Worm (Caenorhabditis elegans): Measurements from ENCODE around the gene EEED8.2.

The EEED8.2 gene

ce11 chrII:5418317-5418716 lies 1.8 kb downstream of the EEED8.2 start:
- TF ChIP-seq hmg-4 (GFP tag; optimal IDR thresholded peaks at IDR 0.05) (no peak), tbx-11 (GFP tag; IDR thresholded peaks at IDR 0.05) (no peak), tbx-37 (GFP tag; conservative IDR thresholded peaks at IDR 0.05) (no peak), flt-1 (GFP tag; IDR thresholded peaks at IDR 0.05) (peak; percentile 3; the same call in 1 of the 2 replicates), hmbx-1 (tag; optimal IDR thresholded peaks at IDR 0.05) (no peak), ets-7 (tag; optimal IDR thresholded peaks at IDR 0.05) (no peak), pes-1 (GFP tag; IDR thresholded peaks at IDR 0.05) (no peak), F13C5.2 (tag; optimal IDR thresholded peaks at IDR 0.05) (no peak), ama-1 (optimal IDR thresholded peaks at IDR 0.05) (no peak), ceh-36 (tag; optimal IDR thresholded peaks at IDR 0.05) (no peak), hnd-1 (tag; optimal IDR thresholded peaks at IDR 0.05) (no peak), ceh-13 (GFP tag; optimal IDR thresholded peaks at IDR 0.05) (no peak), tra-4 (tag; optimal IDR thresholded peaks at IDR 0.05) (no peak), scrt-1 (GFP tag; IDR thresholded peaks at IDR 0.05) (no peak), sea-1 (GFP tag; conservative IDR thresholded peaks at IDR 0.05) (0 out of 2 replicates have a peak, but pooled peaks have one; percentile 10), aly-1 (tag; optimal IDR thresholded peaks at IDR 0.05) (no peak)

ce11 chrII:5418929-5419328 lies 2.4 kb downstream of the EEED8.2 start, which contains the start of gene EEED8.15:
Gene EEED8.15, plus strand, starts transcription at chrII:5419229.
- no peak for TF ChIP-seq hmbx-1 (tag; optimal IDR thresholded peaks at IDR 0.05)
- TF ChIP-seq ama-1 (optimal IDR thresholded peaks at IDR 0.05) = no peak
- no peak for TF ChIP-seq tra-4 (tag; optimal IDR thresholded peaks at IDR 0.05)
- TF ChIP-seq pes-1 (GFP tag; IDR thresholded peaks at IDR 0.05) = no peak
- no peak for TF ChIP-seq hnd-1 (tag; optimal IDR thresholded peaks at IDR 0.05)
- no peak for TF ChIP-seq ets-7 (tag; optimal IDR thresholded peaks at IDR 0.05)
- no peak for TF ChIP-seq ceh-13 (GFP tag; optimal IDR thresholded peaks at IDR 0.05)
- no peak for TF ChIP-seq tbx-11 (GFP tag; IDR thresholded peaks at IDR 0.05)
- no peak for TF ChIP-seq scrt-1 (GFP tag; IDR thresholded peaks at IDR 0.05)
- no peak for TF ChIP-seq ceh-36 (tag; optimal IDR thresholded peaks at IDR 0.05)
- no peak for TF ChIP-seq sea-1 (GFP tag; conservative IDR thresholded peaks at IDR 0.05)
- TF ChIP-seq tbx-37 (GFP tag; conservative IDR thresholded peaks at IDR 0.05) = no peak
- TF ChIP-seq aly-1 (tag; optimal IDR thresholded peaks at IDR 0.05) = no peak
- TF ChIP-seq hmg-4 (GFP tag; optimal IDR thresholded peaks at IDR 0.05) = no peak
- no peak for TF ChIP-seq F13C5.2 (tag; optimal IDR thresholded peaks at IDR 0.05)
- TF ChIP-seq flt-1 (GFP tag; IDR thresholded peaks at IDR 0.05) = no peak

DNA sequence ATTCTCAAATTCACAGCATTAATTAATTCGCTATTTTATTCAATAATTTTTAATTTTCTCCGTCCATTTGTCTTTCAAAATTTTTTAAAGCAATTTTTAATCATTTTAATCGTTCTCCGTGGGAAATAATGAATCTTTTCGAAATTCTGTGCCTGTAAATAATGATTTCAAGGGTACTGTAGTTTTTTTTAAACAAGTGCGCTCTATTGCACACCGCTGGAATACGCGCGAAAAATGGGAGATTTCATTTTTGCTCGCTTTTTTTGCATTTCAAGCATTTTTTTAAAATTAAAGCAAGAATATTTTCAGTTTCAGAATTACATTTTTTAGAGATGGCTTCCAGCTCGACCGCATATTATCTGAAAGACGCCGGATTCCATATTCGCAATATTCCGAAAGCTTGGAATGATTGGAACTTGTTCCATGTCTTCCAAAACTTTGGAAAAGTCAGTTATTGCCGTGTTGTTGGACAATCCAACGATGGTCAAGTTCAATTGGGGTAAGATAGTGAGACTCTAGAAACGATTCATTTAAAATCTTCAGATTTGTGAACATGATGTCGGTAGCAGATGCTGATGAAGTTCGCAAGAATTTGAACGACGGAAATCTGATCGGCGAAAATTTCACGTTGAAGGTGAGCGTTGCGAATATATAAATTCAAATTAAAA lies 4.6 kb downstream of the EEED8.2 start, which contains the start of gene tofu-6:
Gene tofu-6 (plus strand): TSS at position 302 of the 668 bp plus-strand sequence.
- TF ChIP-seq ama-1 (optimal IDR thresholded peaks at IDR 0.05) (peak; percentile 92), flt-1 (GFP tag; IDR thresholded peaks at IDR 0.05) (no peak), hnd-1 (tag; optimal IDR thresholded peaks at IDR 0.05) (no peak), aly-1 (tag; optimal IDR thresholded peaks at IDR 0.05) (peak; percentile 19)

DNA sequence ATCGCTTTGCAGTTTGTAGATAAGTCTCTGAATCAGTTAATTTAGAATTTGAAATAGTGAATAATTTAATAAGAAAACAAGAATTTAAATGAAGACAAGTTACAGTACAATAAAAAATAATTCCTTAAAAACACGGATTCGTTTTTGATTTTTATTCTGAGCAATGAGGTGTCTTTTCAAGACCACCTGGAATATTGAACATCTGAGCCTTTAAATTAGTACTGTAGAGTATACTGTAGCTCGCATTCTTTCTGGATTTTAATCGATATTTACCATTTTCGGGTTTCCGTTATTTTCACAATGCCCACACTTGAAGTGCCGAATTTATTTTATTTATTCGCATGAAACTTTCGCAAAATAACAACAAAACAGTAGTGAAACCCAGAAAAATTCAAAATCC lies 7.3 kb downstream of the EEED8.2 start, which contains the start of gene F07F6.7:
Gene F07F6.7 (minus strand): TSS at position 27 of the 400 bp plus-strand sequence.
- TF ChIP-seq hnd-1 (tag; optimal IDR thresholded peaks at IDR 0.05) (no peak), pes-1 (GFP tag; IDR thresholded peaks at IDR 0.05) (no peak), ceh-36 (tag; optimal IDR thresholded peaks at IDR 0.05) (no peak), aly-1 (tag; optimal IDR thresholded peaks at IDR 0.05) (no peak), B0310.2 (tag; optimal IDR thresholded peaks at IDR 0.05) (no peak), ets-7 (tag; optimal IDR thresholded peaks at IDR 0.05) (no peak), ama-1 (optimal IDR thresholded peaks at IDR 0.05) (no peak), flt-1 (GFP tag; IDR thresholded peaks at IDR 0.05) (no peak), ceh-13 (GFP tag; optimal IDR thresholded peaks at IDR 0.05) (no peak), hmbx-1 (tag; optimal IDR thresholded peaks at IDR 0.05) (no peak), hmg-4 (GFP tag; optimal IDR thresholded peaks at IDR 0.05) (no peak), tra-4 (tag; optimal IDR thresholded peaks at IDR 0.05) (no peak), tbx-11 (GFP tag; IDR thresholded peaks at IDR 0.05) (no peak), tbx-37 (GFP tag; conservative IDR thresholded peaks at IDR 0.05) (no peak), F13C5.2 (tag; optimal IDR thresholded peaks at IDR 0.05) (no peak)

ce11 chrII:5425633-5426032 lies 9.1 kb downstream of the EEED8.2 start, which contains the start of gene F07F6.8:
Gene F07F6.8, minus strand, starts transcription at chrII:5425733.
- TF ChIP-seq hmg-4 (GFP tag; optimal IDR thresholded peaks at IDR 0.05) = no peak

- TF ChIP-seq ama-1 (optimal IDR thresholded peaks at IDR 0.05) = no peak
- no peak for TF ChIP-seq ceh-13 (GFP tag; optimal IDR thresholded peaks at IDR 0.05)
- no peak for TF ChIP-seq pes-1 (GFP tag; IDR thresholded peaks at IDR 0.05)
- TF ChIP-seq flt-1 (GFP tag; IDR thresholded peaks at IDR 0.05) = no peak
- peak; percentile 36 for TF ChIP-seq hmg-4 (GFP tag; optimal IDR thresholded peaks at IDR 0.05)
Observed at ce11 chrII:5426054-5426453, 9.5 kb downstream of the EEED8.2 start.

DNA sequence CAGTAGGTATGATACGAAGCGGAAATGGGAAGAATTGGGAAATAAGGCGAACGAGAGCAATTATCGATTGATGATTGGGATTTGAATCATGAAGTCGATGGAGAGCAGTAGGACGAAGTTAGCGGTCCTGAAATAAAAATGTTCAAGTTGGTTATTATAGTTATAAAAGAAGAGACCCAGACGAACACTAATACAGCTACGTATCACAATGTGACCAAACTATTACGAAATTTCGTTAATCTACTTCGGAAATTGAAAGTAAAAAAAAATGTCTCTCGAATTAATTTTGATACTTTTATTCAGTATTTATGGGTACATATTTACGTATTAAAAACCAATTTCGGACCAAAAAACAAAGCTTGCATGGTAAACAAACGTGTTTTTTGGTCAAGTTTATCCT lies 10.0 kb downstream of the EEED8.2 start:
- no peak for TF ChIP-seq ama-1 (optimal IDR thresholded peaks at IDR 0.05)
- no peak for TF ChIP-seq sea-1 (GFP tag; conservative IDR thresholded peaks at IDR 0.05)
- TF ChIP-seq ceh-36 (tag; optimal IDR thresholded peaks at IDR 0.05) = no peak
- no peak for TF ChIP-seq hnd-1 (tag; optimal IDR thresholded peaks at IDR 0.05)
- TF ChIP-seq B0310.2 (tag; optimal IDR thresholded peaks at IDR 0.05) = no peak
- TF ChIP-seq tra-4 (tag; optimal IDR thresholded peaks at IDR 0.05) = no peak
- no peak for TF ChIP-seq tbx-11 (GFP tag; IDR thresholded peaks at IDR 0.05)
